Fruit fly (Drosophila melanogaster): Measurements from ENCODE around the gene slou.
A peak's percentile ranks its signal among the peaks of the same experiment; 100 is the strongest.

Gene slou

DNA sequence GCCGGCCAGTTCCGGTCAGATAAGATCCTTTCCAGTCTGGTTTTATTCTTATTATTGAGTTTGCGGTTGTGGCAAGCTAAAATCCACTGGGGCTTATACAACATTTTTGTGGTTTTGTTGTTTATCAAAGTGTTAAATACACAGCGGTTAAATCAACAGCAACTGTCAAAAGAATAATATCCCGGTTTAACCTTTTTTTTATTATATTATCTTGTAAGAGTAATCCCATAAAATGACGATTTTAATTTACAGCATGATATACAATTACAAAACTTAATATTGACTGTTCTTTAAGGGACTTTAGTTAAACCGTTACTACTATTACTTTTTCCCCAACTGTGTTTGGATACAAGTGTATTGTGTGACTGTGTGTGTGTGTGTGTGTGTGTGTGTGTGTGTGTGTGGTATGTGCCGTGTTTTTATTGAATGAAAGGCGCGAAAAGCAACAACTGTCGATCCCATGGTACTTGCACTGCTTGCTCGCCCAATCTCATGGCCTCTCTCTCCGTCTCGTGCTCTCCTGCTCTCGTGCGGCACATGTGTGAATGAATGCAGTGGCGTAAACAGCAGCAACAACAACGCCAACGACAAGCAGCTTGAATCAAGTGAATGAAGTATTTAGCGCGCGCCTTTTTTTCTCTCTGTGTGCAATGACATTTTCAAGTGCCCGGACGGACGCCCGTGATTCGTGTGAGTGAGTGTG lies 32.7 kb upstream of the slou start (continued):
- TF ChIP-seq Dek (tag; optimal IDR thresholded peaks at IDR 0.05) (peak; percentile 29), sens (GFP tag) (peak; percentile 85), Ets97D (GFP tag; optimal IDR thresholded peaks at IDR 0.05) (no peak), otp (GFP tag; IDR thresholded peaks at IDR 0.05) (no peak), CG11504 (tag; optimal IDR thresholded peaks at IDR 0.05) (peak; percentile 91), Ssrp (tag; optimal IDR thresholded peaks at IDR 0.05) (no peak), Deaf1 (tag; optimal IDR thresholded peaks at IDR 0.05) (peak; percentile 10), stc (GFP tag; IDR thresholded peaks at IDR 0.05) (peak; percentile 29; the same call in 1 of the 2 replicates), kay (GFP tag; optimal IDR thresholded peaks at IDR 0.05) (peak; percentile 7), crol (GFP tag; IDR thresholded peaks at IDR 0.05) (peak; percentile 18; the same call in 1 of the 2 replicates), CG3281 (GFP tag; optimal IDR thresholded peaks at IDR 0.05) (peak; percentile 0), Jarid2 (GFP tag; optimal IDR thresholded peaks at IDR 0.05) (peak; percentile 28), chm (GFP tag; IDR thresholded peaks at IDR 0.05) (peak; percentile 31; the same call in 1 of the 2 replicates), HLH3B (GFP tag; IDR thresholded peaks at IDR 0.05) (peak; percentile 13; the same call in 1 of the 2 replicates), dmrt99B (tag; optimal IDR thresholded peaks at IDR 0.05) (peak; percentile 52), CG1233 (GFP tag; optimal IDR thresholded peaks at IDR 0.05) (no peak), CG4707 (GFP tag; optimal IDR thresholded peaks at IDR 0.05) (peak; percentile 93), ranshi (GFP tag; IDR thresholded peaks at IDR 0.05) (peak; percentile 39; the same call in 1 of the 2 replicates), dm (GFP tag; optimal IDR thresholded peaks at IDR 0.05) (peak; percentile 23), hkb (optimal IDR thresholded peaks at IDR 0.05) (no peak), hkb (GFP tag; IDR thresholded peaks at IDR 0.05) (0 out of 2 replicates have a peak, but pooled peaks have one; percentile 10), vvl (GFP tag; IDR thresholded peaks at IDR 0.05) (peak; percentile 41; the same call in 1 of the 2 replicates), HHEX (GFP tag; optimal IDR thresholded peaks at IDR 0.05) (peak; percentile 14), HLH4C (GFP tag; IDR thresholded peaks at IDR 0.05; ENCODE audit: partially characterized antibody) (0 out of 3 replicates have a peak, but pooled peaks have one; percentile 21), zen (tag; optimal IDR thresholded peaks at IDR 0.05) (peak; percentile 41), CG31388 (GFP tag; optimal IDR thresholded peaks at IDR 0.05) (no peak), Dll (GFP tag; IDR thresholded peaks at IDR 0.05; ENCODE audit: partially characterized antibody) (0 out of 4 replicates have a peak, but pooled peaks have one; percentile 24), D (optimal IDR thresholded peaks at IDR 0.05) (no peak), D (GFP tag; optimal IDR thresholded peaks at IDR 0.05) (peak; percentile 16), CG31441 (GFP tag; IDR thresholded peaks at IDR 0.05) (peak; percentile 44; the same call in 1 of the 2 replicates), lmd (GFP tag; IDR thresholded peaks at IDR 0.05) (no peak), CG9727 (GFP tag; optimal IDR thresholded peaks at IDR 0.05) (peak; percentile 18), maf-S (GFP tag; optimal IDR thresholded peaks at IDR 0.05) (no peak), CG34422 (GFP tag; IDR thresholded peaks at IDR 0.05) (0 out of 3 replicates have a peak, but pooled peaks have one; percentile 29), YL-1 (GFP tag; optimal IDR thresholded peaks at IDR 0.05) (no peak), tup (GFP tag; optimal IDR thresholded peaks at IDR 0.05) (no peak), CG17359 (tag; optimal IDR thresholded peaks at IDR 0.05) (peak; percentile 32), Fer1 (GFP tag; optimal IDR thresholded peaks at IDR 0.05) (peak; percentile 12), CG32532 (GFP tag; IDR thresholded peaks at IDR 0.05) (no peak), vnd (GFP tag; IDR thresholded peaks at IDR 0.05; ENCODE audit: partially characterized antibody) (peak; percentile 57), CG17361 (GFP tag; IDR thresholded peaks at IDR 0.05) (0 out of 3 replicates have a peak, but pooled peaks have one; percentile 18), Max (GFP tag; optimal IDR thresholded peaks at IDR 0.05) (no peak), CG13287 (GFP tag; IDR thresholded peaks at IDR 0.05; ENCODE audit: partially characterized antibody) (no peak), CG15696 (tag; optimal IDR thresholded peaks at IDR 0.05) (peak; percentile 51), tna (GFP tag; IDR thresholded peaks at IDR 0.05; ENCODE audit: partially characterized antibody) (0 out of 2 replicates have a peak, but pooled peaks have one; percentile 30), fd3F (GFP tag; optimal IDR thresholded peaks at IDR 0.05) (peak; percentile 16), knrl (GFP tag; IDR thresholded peaks at IDR 0.05; ENCODE audit: partially characterized antibody) (peak; percentile 29; the same call in 1 of the 3 replicates), Lhr (GFP tag; optimal IDR thresholded peaks at IDR 0.05) (no peak)

Measured in whole organism, embryonic.